Fruit fly (Drosophila melanogaster): ENCODE data around the gene Npc2h.
A peak's percentile ranks its signal among the peaks of the same experiment; 100 is the strongest.

The Npc2h gene

dm6 chr3R:30764121-30764520 is 18.0 kb upstream of the Npc2h start (continued):
- TF ChIP-seq Jarid2 (GFP tag; optimal IDR thresholded peaks at IDR 0.05): peak; percentile 47
- peak; percentile 50; the same call in 2 of the 3 replicates for TF ChIP-seq Aef1 (GFP tag; IDR thresholded peaks at IDR 0.05)
- no peak for TF ChIP-seq CG11398 (GFP tag; optimal IDR thresholded peaks at IDR 0.05)
- TF ChIP-seq CG7786 (GFP tag; optimal IDR thresholded peaks at IDR 0.05): no peak
- TF ChIP-seq Nf-YC (tag; optimal IDR thresholded peaks at IDR 0.05): peak; percentile 97
- no peak for TF ChIP-seq CG12299 (tag; optimal IDR thresholded peaks at IDR 0.05)
- peak; percentile 52 for TF ChIP-seq CG15479 (GFP tag; optimal IDR thresholded peaks at IDR 0.05)
- no peak for TF ChIP-seq jigr1 (GFP tag; IDR thresholded peaks at IDR 0.05)
- no peak for TF ChIP-seq CG15073 (GFP tag; optimal IDR thresholded peaks at IDR 0.05)
- no peak for TF ChIP-seq sim (GFP tag; IDR thresholded peaks at IDR 0.05)
- no peak for TF ChIP-seq sisA (GFP tag; IDR thresholded peaks at IDR 0.05)
- peak; percentile 37 for TF ChIP-seq kah (GFP tag; optimal IDR thresholded peaks at IDR 0.05)
- TF ChIP-seq Stat92E (GFP tag; optimal IDR thresholded peaks at IDR 0.05): peak in 1 of 3 experiments; percentile 6
- TF ChIP-seq BtbVII (GFP tag; optimal IDR thresholded peaks at IDR 0.05): no peak
- TF ChIP-seq sens (GFP tag): peak; percentile 56
- TF ChIP-seq Dref (GFP tag; IDR thresholded peaks at IDR 0.05): no peak
- TF ChIP-seq shn (GFP tag; optimal IDR thresholded peaks at IDR 0.05): no peak
- peak; percentile 46 for TF ChIP-seq CTCF (GFP tag; optimal IDR thresholded peaks at IDR 0.05)
- peak; percentile 86 for TF ChIP-seq CG10321 (GFP tag; IDR thresholded peaks at IDR 0.05)
- TF ChIP-seq onecut (GFP tag; IDR thresholded peaks at IDR 0.05): no peak
- TF ChIP-seq chn (GFP tag; optimal IDR thresholded peaks at IDR 0.05): no peak
- no peak for TF ChIP-seq jing (GFP tag; optimal IDR thresholded peaks at IDR 0.05)
- TF ChIP-seq Trl (optimal IDR thresholded peaks at IDR 0.05): peak; percentile 62 to 63
- no peak for TF ChIP-seq Trl (GFP tag; optimal IDR thresholded peaks at IDR 0.05)
- peak; percentile 89 for TF ChIP-seq Vsx1 (GFP tag; optimal IDR thresholded peaks at IDR 0.05)
- peak; percentile 94 for TF ChIP-seq sr (GFP tag; IDR thresholded peaks at IDR 0.05)
- TF ChIP-seq fu2 (GFP tag; optimal IDR thresholded peaks at IDR 0.05): no peak
- no peak for TF ChIP-seq Dip2 (GFP tag; IDR thresholded peaks at IDR 0.05)
- peak in 1 of 2 experiments; percentile 44 for TF ChIP-seq tll (GFP tag; optimal IDR thresholded peaks at IDR 0.05)
- TF ChIP-seq cwo (GFP tag; optimal IDR thresholded peaks at IDR 0.05): no peak
- TF ChIP-seq CG32772 (GFP tag; IDR thresholded peaks at IDR 0.05): peak; percentile 85
- no peak for TF ChIP-seq wek (GFP tag; optimal IDR thresholded peaks at IDR 0.05)
- peak; percentile 5 for TF ChIP-seq scrt (GFP tag; optimal IDR thresholded peaks at IDR 0.05)
- TF ChIP-seq CG32767 (GFP tag; IDR thresholded peaks at IDR 0.05): no peak
- TF ChIP-seq nerfin-1 (tag; optimal IDR thresholded peaks at IDR 0.05): no peak
- TF ChIP-seq CG6765 (GFP tag; optimal IDR thresholded peaks at IDR 0.05): no peak
- no peak for TF ChIP-seq vfl (GFP tag; optimal IDR thresholded peaks at IDR 0.05)
- no peak for TF ChIP-seq maf-S (GFP tag; optimal IDR thresholded peaks at IDR 0.05)
- TF ChIP-seq Hand (GFP tag; optimal IDR thresholded peaks at IDR 0.05): no peak
- 0 out of 3 replicates have a peak, but pooled peaks have one; percentile 5 for TF ChIP-seq z (GFP tag; IDR thresholded peaks at IDR 0.05)
- TF ChIP-seq zen (tag; optimal IDR thresholded peaks at IDR 0.05): peak; percentile 89
- TF ChIP-seq cg (GFP tag; optimal IDR thresholded peaks at IDR 0.05): peak; percentile 97
- peak; percentile 85 for TF ChIP-seq abd-A (tag; optimal IDR thresholded peaks at IDR 0.05)
- TF ChIP-seq twi (tag; optimal IDR thresholded peaks at IDR 0.05): peak; percentile 82
- peak; percentile 33; the same call in 1 of the 3 replicates for TF ChIP-seq Opbp (GFP tag; IDR thresholded peaks at IDR 0.05; ENCODE audit: partially characterized antibody)
- TF ChIP-seq dati (GFP tag; IDR thresholded peaks at IDR 0.05): no peak
- TF ChIP-seq fd3F (GFP tag; optimal IDR thresholded peaks at IDR 0.05): no peak
- no peak for TF ChIP-seq Hsf (GFP tag; optimal IDR thresholded peaks at IDR 0.05)
- TF ChIP-seq Nf-YA (GFP tag; IDR thresholded peaks at IDR 0.05): peak; percentile 69
- peak; percentile 95 for TF ChIP-seq vvl (GFP tag; IDR thresholded peaks at IDR 0.05)

All from whole organism, embryonic.